Worm (Caenorhabditis elegans) whole organism, young adult: Measurements from ENCODE around the gene Y116A8A.7.
A peak's percentile ranks its signal among the peaks of the same experiment; 100 is the strongest.

Source experiments
- B0019.2 ChIP-seq: fragments of 200-800 bp; sonication (Bioruptor generic); conservative IDR thresholded peaks from 2 replicates; pipeline ENCODE4 v1.3.6; 2022; ENCODE audit warnings: missing genetic modification reagents, missing genetic modification characterization, missing compliant biosample characterization
- B0035.1 ChIP-seq: sonication (generic microtip); optimal IDR thresholded peaks from 2 replicates; lab custom pipeline; 2016; ENCODE audit warnings: missing genetic modification characterization, mild to moderate bottlenecking, missing compliant biosample characterization, missing genotype, missing genetic modification reagents
- B0261.1 ChIP-seq: sonication (generic microtip); optimal IDR thresholded peaks from 2 replicates; lab custom pipeline; 2016; ENCODE audit warnings: mild to moderate bottlenecking, missing genetic modification characterization, moderate library complexity, missing compliant biosample characterization
- B0336.3 ChIP-seq: fragments of 200-800 bp; sonication (Bioruptor generic); IDR thresholded peaks from 2 replicates; pipeline ENCODE4 v1.3.6; 2022; ENCODE audit warnings: missing genetic modification characterization, missing compliant biosample characterization
- C17E4.6 ChIP-seq: fragments of 200-800 bp; sonication (Bioruptor generic); IDR thresholded peaks from 2 replicates; pipeline ENCODE4 v1.3.6; 2022; ENCODE audit warnings: missing genetic modification reagents, missing genetic modification characterization, missing compliant biosample characterization
- D2030.7 ChIP-seq: fragments of 200-800 bp; sonication (Bioruptor generic); IDR thresholded peaks from 2 replicates; pipeline ENCODE4 v1.3.6; 2022; ENCODE audit warnings: missing genetic modification reagents, missing genetic modification characterization, missing compliant biosample characterization
- F23B12.7 ChIP-seq: sonication (generic microtip); optimal IDR thresholded peaks from 2 replicates; lab custom pipeline; 2017; ENCODE audit warnings: missing genetic modification characterization, mild to moderate bottlenecking, missing compliant biosample characterization, antibody characterized with exemption, moderate library complexity; ENCODE audit not compliant: insufficient read depth
- F33H1.4 ChIP-seq: fragments of 200-800 bp; sonication (Bioruptor generic); IDR thresholded peaks from 2 replicates; pipeline ENCODE4 v1.3.6; 2022; ENCODE audit warnings: missing genetic modification reagents, missing genetic modification characterization, missing compliant biosample characterization
- F37B4.10 ChIP-seq: fragments of 200-800 bp; sonication (Bioruptor generic); IDR thresholded peaks from 2 replicates; pipeline ENCODE4 v1.3.6; 2022; ENCODE audit warnings: missing genetic modification characterization, missing compliant biosample characterization
- F49E8.2 ChIP-seq: sonication (generic microtip); optimal IDR thresholded peaks from 3 replicates; lab custom pipeline; 2017; ENCODE audit warnings: missing genetic modification characterization, mild to moderate bottlenecking, missing compliant biosample characterization, antibody characterized with exemption, moderate library complexity; ENCODE audit not compliant: insufficient read depth
- F57C9.4 ChIP-seq: sonication (generic microtip); optimal IDR thresholded peaks from 2 replicates; lab custom pipeline; 2017; ENCODE audit warnings: mild to moderate bottlenecking, missing genetic modification characterization, missing compliant biosample characterization
- K11D2.4 ChIP-seq: fragments of 200-800 bp; sonication (Bioruptor generic); IDR thresholded peaks from 2 replicates; pipeline ENCODE4 v1.3.6; 2022; ENCODE audit warnings: missing genetic modification reagents, missing genetic modification characterization, missing compliant biosample characterization
- T07F8.4 ChIP-seq: sonication (generic microtip); optimal IDR thresholded peaks from 2 replicates; lab custom pipeline; 2016; ENCODE audit warnings: mild to moderate bottlenecking, missing genetic modification characterization, moderate library complexity, missing compliant biosample characterization
- T26A5.8 ChIP-seq: sonication (generic microtip); optimal IDR thresholded peaks from 2 replicates; lab custom pipeline; 2016; ENCODE audit warnings: missing genetic modification characterization, missing compliant biosample characterization
- Y56A3A.18 ChIP-seq: fragments of 200-800 bp; sonication (Bioruptor generic); IDR thresholded peaks from 2 replicates; pipeline ENCODE4 v1.3.6; 2022; ENCODE audit warnings: missing genetic modification reagents, missing genetic modification characterization, missing compliant biosample characterization
- Y79H2A.3 ChIP-seq: fragments of 200-800 bp; sonication (Bioruptor generic); conservative IDR thresholded peaks from 2 replicates; pipeline ENCODE4 v1.3.6; 2022; ENCODE audit warnings: missing genetic modification reagents, missing genetic modification characterization, missing compliant biosample characterization
- athp-1 ChIP-seq: sonication (generic microtip); optimal IDR thresholded peaks from 2 replicates; lab custom pipeline; 2017; ENCODE audit warnings: mild to moderate bottlenecking, missing genetic modification characterization, missing compliant biosample characterization
- attf-3 ChIP-seq: fragments of 200-800 bp; sonication (Bioruptor generic); conservative IDR thresholded peaks from 2 replicates; pipeline ENCODE4 v1.3.6; 2022; ENCODE audit warnings: missing genetic modification reagents, missing genetic modification characterization, missing compliant biosample characterization
- bed-1 ChIP-seq: fragments of 200-800 bp; sonication (Bioruptor generic); IDR thresholded peaks from 2 replicates; pipeline ENCODE4 v1.3.6; 2022; ENCODE audit warnings: missing genetic modification reagents, missing genetic modification characterization, missing compliant biosample characterization
- ceh-40 ChIP-seq: fragments of 200-800 bp; sonication (Bioruptor generic); IDR thresholded peaks from 2 replicates; pipeline ENCODE4 v1.3.6; 2022; ENCODE audit warnings: missing genetic modification characterization, missing compliant biosample characterization
- ceh-79 ChIP-seq: sonication (generic microtip); optimal IDR thresholded peaks from 2 replicates; lab custom pipeline; 2017; ENCODE audit warnings: mild to moderate bottlenecking, missing genetic modification characterization, missing compliant biosample characterization
- chd-7 ChIP-seq: sonication (generic microtip); optimal IDR thresholded peaks from 2 replicates; lab custom pipeline; 2016; ENCODE audit warnings: mild to moderate bottlenecking, missing genetic modification characterization, moderate library complexity, missing compliant biosample characterization
- dpff-1 ChIP-seq: sonication (generic microtip); optimal IDR thresholded peaks from 2 replicates; lab custom pipeline; 2017; ENCODE audit warnings: mild to moderate bottlenecking, missing genetic modification characterization, missing compliant biosample characterization
- egl-18 ChIP-seq: fragments of 200-800 bp; sonication (Bioruptor generic); IDR thresholded peaks from 2 replicates; pipeline ENCODE4 v1.3.6; 2022; ENCODE audit warnings: missing genetic modification reagents, missing genetic modification characterization, missing compliant biosample characterization
- hlh-26 ChIP-seq: fragments of 200-800 bp; sonication (Bioruptor generic); conservative IDR thresholded peaks from 2 replicates; pipeline ENCODE4 v1.3.6; 2022; ENCODE audit warnings: missing genetic modification reagents, missing genetic modification characterization, missing compliant biosample characterization
- hmg-1.2 ChIP-seq: fragments of 200-800 bp; sonication (Bioruptor generic); IDR thresholded peaks from 2 replicates; pipeline ENCODE4 v1.3.6; 2022; ENCODE audit warnings: missing genetic modification reagents, missing genetic modification characterization, missing compliant biosample characterization
- hsf-1 ChIP-seq: fragments of 200-800 bp; sonication (Bioruptor generic); IDR thresholded peaks from 2 replicates; pipeline ENCODE4 v1.3.6; 2022; ENCODE audit warnings: missing genetic modification reagents, missing genetic modification characterization, missing compliant biosample characterization
- lag-1 ChIP-seq: fragments of 200-800 bp; sonication (Bioruptor generic); IDR thresholded peaks from 2 replicates; pipeline ENCODE4 v1.3.6; 2022; ENCODE audit warnings: missing genetic modification reagents, missing genetic modification characterization, missing compliant biosample characterization
- lin-35 ChIP-seq, 3 experiments: fragments of 150-350 bp in 2 of 3; sonication (generic microtip) in 1 of 3; optimal IDR thresholded peaks; 2 replicates each; lab custom pipeline; 2014 to 2018; ENCODE audit warnings: missing biosample characterization in 3 of 3, missing genetic modification characterization in 3 of 3, missing genetic modification reagents in 3 of 3
- lsl-1 ChIP-seq: fragments of 200-800 bp; sonication (Bioruptor generic); optimal IDR thresholded peaks from 2 replicates; lab custom pipeline; 2018; ENCODE audit warnings: mild to moderate bottlenecking, missing genetic modification characterization, moderate library complexity, missing compliant biosample characterization
- lsy-27 ChIP-seq: sonication (generic microtip); optimal IDR thresholded peaks from 2 replicates; lab custom pipeline; 2017; ENCODE audit warnings: missing genetic modification characterization, mild to moderate bottlenecking, missing compliant biosample characterization, antibody characterized with exemption, missing genotype, borderline replicate concordance; ENCODE audit not compliant: insufficient read depth
- madf-3 ChIP-seq: fragments of 200-800 bp; sonication (Bioruptor generic); IDR thresholded peaks from 2 replicates; pipeline ENCODE4 v1.3.6; 2022; ENCODE audit warnings: missing genetic modification reagents, missing genetic modification characterization, missing compliant biosample characterization
- madf-8 ChIP-seq: fragments of 200-800 bp; sonication (Bioruptor generic); conservative IDR thresholded peaks from 2 replicates; pipeline ENCODE4 v1.3.6; 2022; ENCODE audit warnings: missing genetic modification reagents, missing genetic modification characterization, missing compliant biosample characterization
- nhr-179 ChIP-seq: sonication (generic microtip); optimal IDR thresholded peaks from 2 replicates; lab custom pipeline; 2016; ENCODE audit warnings: mild to moderate bottlenecking, missing genetic modification characterization, missing compliant biosample characterization
- nhr-27 ChIP-seq: fragments of 200-800 bp; sonication (Bioruptor generic); optimal IDR thresholded peaks from 2 replicates; lab custom pipeline; 2018; ENCODE audit warnings: mild to moderate bottlenecking, missing genetic modification characterization, moderate library complexity, missing compliant biosample characterization
- nhr-90 ChIP-seq: sonication (generic microtip); optimal IDR thresholded peaks from 2 replicates; lab custom pipeline; 2016; ENCODE audit warnings: missing genotype, mild to moderate bottlenecking, missing genetic modification characterization, missing compliant biosample characterization
- rcor-1 ChIP-seq: fragments of 200-800 bp; sonication (Bioruptor generic); IDR thresholded peaks from 2 replicates; pipeline ENCODE4 v1.3.6; 2022; ENCODE audit warnings: missing genetic modification reagents, missing genetic modification characterization, missing compliant biosample characterization
- rec-8 ChIP-seq, 2 experiments: sonication (generic microtip); optimal IDR thresholded peaks; 2 replicates each; lab custom pipeline; 2016; ENCODE audit warnings: mild to moderate bottlenecking in 2 of 2, missing genetic modification characterization in 2 of 2, missing genetic modification reagents in 2 of 2, missing genotype in 2 of 2, missing biosample characterization in 1 of 2, missing compliant biosample characterization in 1 of 2, moderate library complexity in 1 of 2
- repo-1 ChIP-seq: sonication (generic microtip); optimal IDR thresholded peaks from 2 replicates; lab custom pipeline; 2017; ENCODE audit warnings: mild to moderate bottlenecking, missing genetic modification characterization, missing compliant biosample characterization
- sdz-38 ChIP-seq: sonication (generic microtip); optimal IDR thresholded peaks from 2 replicates; lab custom pipeline; 2016; ENCODE audit warnings: missing genotype, missing genetic modification characterization, missing compliant biosample characterization
- somi-1 ChIP-seq: fragments of 200-800 bp; sonication (Bioruptor generic); optimal IDR thresholded peaks from 2 replicates; lab custom pipeline; 2018; ENCODE audit warnings: mild to moderate bottlenecking, missing genetic modification characterization, missing compliant biosample characterization
- tbp1 ChIP-seq: fragments of 200-800 bp; sonication (Bioruptor generic); optimal IDR thresholded peaks from 2 replicates; lab custom pipeline; 2018; ENCODE audit warnings: mild to moderate bottlenecking, missing genetic modification characterization, missing compliant biosample characterization
- unc-130 ChIP-seq: sonication (generic microtip); optimal IDR thresholded peaks from 2 replicates; lab custom pipeline; 2016; ENCODE audit warnings: missing genetic modification reagents, missing genetic modification characterization, missing compliant biosample characterization
- zfh-2 ChIP-seq: fragments of 200-800 bp; sonication (Bioruptor generic); conservative IDR thresholded peaks from 2 replicates; pipeline ENCODE4 v1.3.6; 2022; ENCODE audit warnings: missing genetic modification reagents, missing genetic modification characterization, missing compliant biosample characterization
- ztf-18 ChIP-seq: sonication (generic microtip); optimal IDR thresholded peaks from 2 replicates; lab custom pipeline; 2016; ENCODE audit warnings: missing genotype, mild to moderate bottlenecking, missing genetic modification characterization, missing compliant biosample characterization
- ztf-28 ChIP-seq: fragments of 200-800 bp; sonication (Bioruptor generic); IDR thresholded peaks from 2 replicates; pipeline ENCODE4 v1.3.6; 2022; ENCODE audit warnings: missing genetic modification reagents, missing genetic modification characterization, missing compliant biosample characterization

Y116A8A.7 gene

DNA sequence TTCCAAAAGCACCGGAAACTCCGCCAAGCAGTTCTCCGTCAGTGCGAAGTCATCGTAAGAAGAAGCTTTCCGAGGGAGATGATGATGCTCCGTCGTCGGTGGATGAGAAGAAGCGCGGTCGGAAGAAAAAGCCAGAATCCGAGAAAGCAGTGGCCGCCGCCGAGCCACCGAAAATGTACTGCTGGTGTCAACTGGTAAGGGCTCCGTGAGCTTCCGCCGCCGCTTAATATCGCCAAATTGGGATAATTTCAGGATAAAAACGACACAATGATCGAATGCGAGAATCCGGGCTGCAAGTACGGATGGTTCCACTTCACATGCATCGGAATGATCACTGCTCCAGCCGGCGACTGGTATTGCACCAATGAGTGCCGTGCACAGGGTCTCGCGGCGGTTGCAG lies 34.9 kb downstream of the Y116A8A.7 start:
- no peak for TF ChIP-seq B0336.3 (GFP tag; lab: Robert Waterston, UW)
- peak; percentile 59; the same call in 1 of the 2 replicates for TF ChIP-seq hsf-1 (GFP tag; lab: Robert Waterston, UW)
- peak; percentile 75 for TF ChIP-seq zfh-2
- TF ChIP-seq D2030.7 (GFP tag; lab: Robert Waterston, UW) = no peak
- TF ChIP-seq ceh-79 (tag; lab: Kevin White, UChicago) = no peak

DNA sequence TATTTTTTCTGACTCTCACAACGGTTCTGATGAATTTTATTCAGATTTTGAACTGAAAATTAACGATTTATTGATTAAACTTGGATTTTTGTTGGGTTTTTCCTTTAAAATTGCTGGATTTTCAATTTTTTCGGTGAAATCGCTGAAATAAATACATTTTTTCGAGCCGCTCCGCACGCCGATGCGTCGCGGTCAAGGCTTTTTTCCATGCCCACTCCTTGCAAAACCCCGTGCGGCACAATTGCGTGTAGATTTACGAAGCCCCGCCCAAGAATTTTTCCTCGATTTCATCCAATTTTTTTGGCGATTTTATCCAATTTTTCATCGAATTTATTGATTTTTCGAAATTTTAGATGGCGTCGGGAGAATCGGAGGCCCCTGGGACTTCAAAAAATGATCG lies 35.5 kb downstream of the Y116A8A.7 start, which contains the start of gene gtsf-1:
Gene gtsf-1 (plus strand): TSS at position 354 of the 400 bp plus-strand sequence.
- TF ChIP-seq bed-1 (GFP tag; lab: Robert Waterston, UW) = no peak
- TF ChIP-seq lin-35 (GFP tag; optimal IDR thresholded peaks at IDR 0.05; lab: Kevin White, UChicago) = peak in 1 of 3 experiments; percentile 47
- no peak for TF ChIP-seq lsy-27
- peak; percentile 66; the same call in 1 of the 2 replicates for TF ChIP-seq C17E4.6 (GFP tag; lab: Robert Waterston, UW)
- peak; percentile 76; the same call in 1 of the 2 replicates for TF ChIP-seq ztf-28 (GFP tag; lab: Robert Waterston, UW)
- no peak for TF ChIP-seq madf-8
- no peak for TF ChIP-seq egl-18
- TF ChIP-seq Y56A3A.18 (GFP tag; lab: Robert Waterston, UW) = no peak
- no peak for TF ChIP-seq hlh-26 (GFP tag; lab: Robert Waterston, UW)
- peak; percentile 14 for TF ChIP-seq chd-7 (tag; lab: Kevin White, UChicago)
- TF ChIP-seq lag-1 (GFP tag; lab: Robert Waterston, UW) = no peak
- TF ChIP-seq F37B4.10 (GFP tag; lab: Robert Waterston, UW) = no peak
- TF ChIP-seq F57C9.4 (tag; lab: Kevin White, UChicago) = peak; percentile 53
- TF ChIP-seq madf-3 (GFP tag; lab: Robert Waterston, UW) = peak; percentile 98
- no peak for TF ChIP-seq somi-1
- 0 out of 2 replicates have a peak, but pooled peaks have one; percentile 32 for TF ChIP-seq attf-3 (GFP tag; lab: Robert Waterston, UW)
- TF ChIP-seq nhr-90 (tag; lab: Kevin White, UChicago) = peak; percentile 7
- TF ChIP-seq B0261.1 (tag; lab: Kevin White, UChicago) = peak; percentile 16
- TF ChIP-seq hmg-1.2 (GFP tag; lab: Robert Waterston, UW) = peak; percentile 67
- TF ChIP-seq Y79H2A.3 (GFP tag; lab: Robert Waterston, UW) = no peak
- TF ChIP-seq zfh-2 = no peak
- TF ChIP-seq ztf-18 = peak; percentile 37
- 0 out of 2 replicates have a peak, but pooled peaks have one; percentile 39 for TF ChIP-seq B0019.2 (GFP tag; lab: Robert Waterston, UW)
- peak; percentile 47; the same call in 1 of the 2 replicates for TF ChIP-seq K11D2.4
- TF ChIP-seq F49E8.2 = peak; percentile 80
- TF ChIP-seq F23B12.7 (tag; lab: Kevin White, UChicago) = peak; percentile 52
- TF ChIP-seq ceh-40 (GFP tag; lab: Robert Waterston, UW) = no peak
- no peak for TF ChIP-seq nhr-27 (tag; lab: Kevin White, UChicago)
- TF ChIP-seq unc-130 (GFP tag; lab: Kevin White, UChicago) = no peak
- peak; percentile 34; the same call in 1 of the 2 replicates for TF ChIP-seq F33H1.4 (GFP tag; lab: Robert Waterston, UW)
- TF ChIP-seq T07F8.4 (tag; lab: Kevin White, UChicago) = no peak
- TF ChIP-seq dpff-1 (tag; lab: Kevin White, UChicago) = peak; percentile 29
- no peak for TF ChIP-seq T26A5.8 (tag; lab: Kevin White, UChicago)
- TF ChIP-seq rcor-1 (GFP tag; lab: Robert Waterston, UW) = peak; percentile 52
- TF ChIP-seq sdz-38 (tag; lab: Kevin White, UChicago) = no peak
- no peak for TF ChIP-seq nhr-179
- TF ChIP-seq D2030.7 (GFP tag; lab: Robert Waterston, UW) = peak; percentile 64; the same call in 1 of the 2 replicates
- no peak for TF ChIP-seq B0035.1 (tag; lab: Kevin White, UChicago)
- peak; percentile 76 for TF ChIP-seq athp-1 (tag; lab: Kevin White, UChicago)
- peak; percentile 72 for TF ChIP-seq tbp1 (GFP tag; lab: Kevin White, UChicago)
- peak; percentile 70 for TF ChIP-seq repo-1 (tag; lab: Kevin White, UChicago)
- TF ChIP-seq rec-8 (tag; optimal IDR thresholded peaks at IDR 0.05; lab: Kevin White, UChicago) = peak in 1 of 2 experiments; percentile 9
- peak; percentile 21 for TF ChIP-seq lsl-1 (GFP tag; lab: Kevin White, UChicago)
- TF ChIP-seq ceh-79 (tag; lab: Kevin White, UChicago) = no peak
